Worm (Caenorhabditis elegans) whole organism, L4 larva: ENCODE measurements around the gene C01G6.4.

Experiments
- F10B5.3 ChIP-seq: sonication (generic microtip); optimal IDR thresholded peaks from 2 replicates; lab custom pipeline; 2016; ENCODE audit warnings: mild to moderate bottlenecking, missing genetic modification characterization, missing compliant biosample characterization
- F37D6.2 ChIP-seq: sonication (generic microtip); optimal IDR thresholded peaks from 2 replicates; lab custom pipeline; 2016; ENCODE audit warnings: mild to moderate bottlenecking, missing genetic modification characterization, missing compliant biosample characterization
- F44E2.7 ChIP-seq: fragments of 200-800 bp; sonication (Bioruptor generic); IDR thresholded peaks from 2 replicates; pipeline ENCODE4 v2.1.2; 2022; ENCODE audit warnings: missing genetic modification characterization, missing compliant biosample characterization
- T26A8.4 ChIP-seq: fragments of 200-800 bp; sonication (Bioruptor generic); IDR thresholded peaks from 2 replicates; pipeline ENCODE4 v1.3.6; 2022; ENCODE audit warnings: missing genetic modification characterization, missing compliant biosample characterization
- Y48G9A.11 ChIP-seq: fragments of 200-800 bp; sonication (Bioruptor generic); IDR thresholded peaks from 2 replicates; pipeline ENCODE4 v1.3.6; 2022; ENCODE audit warnings: missing genetic modification reagents, missing genetic modification characterization, missing compliant biosample characterization
- Y75B8A.6 ChIP-seq: fragments of 200-800 bp; sonication (Bioruptor generic); IDR thresholded peaks from 2 replicates; pipeline ENCODE4 v1.3.6; 2022; ENCODE audit warnings: missing genetic modification reagents, missing genetic modification characterization, missing compliant biosample characterization
- aha-1 ChIP-seq: fragments of 150-350 bp; peaks from one replicate; lab custom pipeline; 2014; ENCODE audit warnings: missing biosample characterization, missing genetic modification characterization
- ceh-32 ChIP-seq: sonication (generic microtip); optimal IDR thresholded peaks from 2 replicates; lab custom pipeline; 2016; ENCODE audit warnings: mild to moderate bottlenecking, missing genetic modification characterization, missing compliant biosample characterization; ENCODE audit not compliant: poor library complexity
- ceh-62 ChIP-seq: sonication (generic microtip); optimal IDR thresholded peaks from 2 replicates; lab custom pipeline; 2017; ENCODE audit warnings: missing biosample characterization, missing genetic modification characterization
- ceh-82 ChIP-seq: sonication (generic microtip); optimal IDR thresholded peaks from 2 replicates; lab custom pipeline; 2017; ENCODE audit warnings: missing biosample characterization, missing genetic modification characterization
- ces-1 ChIP-seq: fragments of 150-350 bp; sonication (generic microtip); optimal IDR thresholded peaks from 4 replicates; lab custom pipeline; 2014; ENCODE audit warnings: missing biosample characterization, missing genetic modification reagents, missing genetic modification characterization
- ctbp-1 ChIP-seq: fragments of 200-800 bp; sonication (Bioruptor generic); IDR thresholded peaks from 2 replicates; pipeline ENCODE4 v1.3.6; 2022; ENCODE audit warnings: missing genetic modification reagents, missing genetic modification characterization, missing compliant biosample characterization
- dmd-6 ChIP-seq: fragments of 200-800 bp; sonication (Bioruptor generic); IDR thresholded peaks from 2 replicates; pipeline ENCODE4 v1.3.6; 2022; ENCODE audit warnings: missing genetic modification reagents, missing genetic modification characterization, missing compliant biosample characterization
- dmd-8 ChIP-seq: fragments of 200-800 bp; sonication (Bioruptor generic); IDR thresholded peaks from 2 replicates; pipeline ENCODE4 v1.3.6; 2022; ENCODE audit warnings: missing genetic modification characterization, missing compliant biosample characterization
- dpl-1 ChIP-seq: fragments of 150-350 bp; optimal IDR thresholded peaks from 2 replicates; lab custom pipeline; 2014; ENCODE audit warnings: missing biosample characterization, missing genetic modification reagents, missing genetic modification characterization
- duxl-1 ChIP-seq: sonication (generic microtip); optimal IDR thresholded peaks from 2 replicates; lab custom pipeline; 2016; ENCODE audit warnings: mild to moderate bottlenecking, missing genetic modification characterization, moderate library complexity, missing compliant biosample characterization; ENCODE audit not compliant: poor library complexity
- fkh-10 ChIP-seq: fragments of 150-350 bp; optimal IDR thresholded peaks from 2 replicates; lab custom pipeline; 2014; ENCODE audit warnings: missing biosample characterization, missing genetic modification reagents, missing genetic modification characterization
- gei-8 ChIP-seq: fragments of 200-800 bp; sonication (Bioruptor generic); optimal IDR thresholded peaks from 2 replicates; lab custom pipeline; 2018; ENCODE audit warnings: mild to moderate bottlenecking, missing genetic modification characterization, missing compliant biosample characterization
- hlh-30 ChIP-seq: sonication (generic microtip); optimal IDR thresholded peaks from 2 replicates; lab custom pipeline; 2017; ENCODE audit warnings: antibody characterized with exemption, mild to moderate bottlenecking, missing genetic modification characterization, missing compliant biosample characterization; ENCODE audit not compliant: insufficient read depth
- lsy-2 ChIP-seq, 2 experiments: fragments of 150-350 bp in 1 of 2; sonication (generic microtip) in 1 of 2; optimal IDR thresholded peaks; 2 replicates each; lab custom pipeline; 2014 to 2017; ENCODE audit warnings: missing biosample characterization in 2 of 2, missing genetic modification characterization in 2 of 2
- mep-1 ChIP-seq: fragments of 150-350 bp; sonication (generic microtip); optimal IDR thresholded peaks from 3 replicates; lab custom pipeline; 2014; ENCODE audit warnings: missing biosample characterization, missing genetic modification characterization
- mes-2 ChIP-seq: sonication (generic microtip); optimal IDR thresholded peaks from 2 replicates; lab custom pipeline; 2016; ENCODE audit warnings: missing genotype, mild to moderate bottlenecking, missing genetic modification characterization, missing compliant biosample characterization; ENCODE audit not compliant: poor library complexity, severe bottlenecking
- mxl-3 ChIP-seq: fragments of 200-800 bp; sonication (Bioruptor generic); optimal IDR thresholded peaks from 2 replicates; lab custom pipeline; 2018; ENCODE audit warnings: mild to moderate bottlenecking, missing genetic modification characterization, missing compliant biosample characterization
- nhr-102 ChIP-seq: sonication (generic microtip); optimal IDR thresholded peaks from 2 replicates; lab custom pipeline; 2016; ENCODE audit warnings: mild to moderate bottlenecking, missing genetic modification characterization, moderate library complexity, missing compliant biosample characterization
- nhr-111 ChIP-seq: fragments of 200-800 bp; sonication (Bioruptor generic); optimal IDR thresholded peaks from 2 replicates; lab custom pipeline; 2018; ENCODE audit warnings: mild to moderate bottlenecking, missing genetic modification characterization, missing compliant biosample characterization
- nhr-237 ChIP-seq: sonication (generic microtip); optimal IDR thresholded peaks from 2 replicates; lab custom pipeline; 2017; ENCODE audit warnings: missing biosample characterization, missing genetic modification characterization
- nhr-28 ChIP-seq: fragments of 150-350 bp; optimal IDR thresholded peaks from 2 replicates; lab custom pipeline; 2014; ENCODE audit warnings: missing biosample characterization, missing genetic modification characterization
- php-3 ChIP-seq: fragments of 200-800 bp; sonication (Bioruptor generic); IDR thresholded peaks from 2 replicates; pipeline ENCODE4 v1.3.6; 2022; ENCODE audit warnings: missing genetic modification reagents, missing genetic modification characterization, missing compliant biosample characterization
- unc-62 ChIP-seq, 3 experiments: fragments of 150-350 bp in 1 of 3; sonication (generic microtip); optimal IDR thresholded peaks in 2 of 3; peaks in 1 of 3; 1 replicate in 1 of 3; 2 replicates in 2 of 3; lab custom pipeline; 2014 to 2017; ENCODE audit warnings: missing biosample characterization in 3 of 3, missing genetic modification characterization in 3 of 3, missing genetic modification reagents in 3 of 3, missing genotype in 1 of 3
- zag-1 ChIP-seq: fragments of 150-350 bp; optimal IDR thresholded peaks from 2 replicates; lab custom pipeline; 2014; ENCODE audit warnings: missing biosample characterization, missing genetic modification characterization
- zfp-3 ChIP-seq: fragments of 200-800 bp; sonication (Bioruptor generic); conservative IDR thresholded peaks from 2 replicates; pipeline ENCODE4 v1.3.6; 2022; ENCODE audit warnings: missing genetic modification reagents, missing genetic modification characterization, missing compliant biosample characterization
- zip-2 ChIP-seq: fragments of 150-350 bp; optimal IDR thresholded peaks from 2 replicates; lab custom pipeline; 2014; ENCODE audit warnings: missing biosample characterization, missing genetic modification characterization

C01G6.4 gene

ce11 chrII:9272942-9273341 lies at the start of gene C01G6.4:
Gene C01G6.4, minus strand, starts transcription at chrII:9273042.
- no peak for TF ChIP-seq mep-1 (tag; lab: Kevin White, UChicago)
- TF ChIP-seq aha-1 (tag; lab: Kevin White, UChicago), result peak; percentile 68
- no peak for TF ChIP-seq duxl-1 (tag; lab: Kevin White, UChicago)
- TF ChIP-seq ceh-62 (tag; lab: Kevin White, UChicago), result no peak
- no peak for TF ChIP-seq Y48G9A.11 (GFP tag; lab: Robert Waterston, UW)

DNA sequence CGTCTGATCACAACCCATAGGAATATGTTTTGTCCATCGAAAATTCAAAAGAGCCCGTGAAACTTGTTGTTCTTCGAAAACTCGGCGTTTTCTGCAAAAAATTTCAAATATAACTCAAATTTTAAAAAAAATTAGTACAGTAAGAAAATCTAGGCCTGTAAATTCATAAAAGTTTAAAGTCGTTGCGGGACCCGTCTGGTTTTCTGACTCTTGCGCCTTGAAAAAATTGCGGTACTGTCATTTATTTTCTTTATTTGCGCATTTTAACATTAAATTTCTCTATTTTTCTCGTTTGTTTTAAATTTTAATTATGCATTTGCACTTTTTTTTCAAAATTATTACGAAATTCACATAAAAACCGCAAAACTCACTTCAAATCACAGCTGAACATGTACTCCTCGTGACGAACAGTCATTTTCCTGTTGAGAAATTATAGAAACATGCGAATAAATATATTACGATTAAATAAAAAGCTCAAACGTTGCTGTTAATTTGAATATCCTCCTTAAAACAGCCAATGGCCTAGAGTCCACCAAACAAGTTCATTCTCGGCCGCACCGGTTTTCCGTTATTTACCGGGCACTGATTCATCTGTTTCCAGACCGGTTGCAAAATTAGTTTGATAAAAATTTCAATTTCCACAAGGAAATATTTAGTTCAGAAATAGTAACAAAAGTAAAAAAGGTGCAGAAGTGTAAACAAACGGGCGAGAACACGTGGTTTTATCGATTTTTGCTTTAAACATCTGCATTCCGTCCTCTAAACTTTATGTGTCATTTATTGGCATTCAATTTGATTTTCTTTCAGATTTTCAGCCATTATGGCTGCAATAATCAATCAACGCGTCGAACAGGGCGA lies 46.4 kb upstream of the C01G6.4 start, which contains the start of the genes csa-1 and wdfy-2:
Gene csa-1 (minus strand): TSS at position 669 of the 858 bp plus-strand sequence.
Gene wdfy-2 (plus strand): TSS at position 808 of the 858 bp plus-strand sequence.
- no peak for TF ChIP-seq gei-8 (GFP tag; lab: Kevin White, UChicago)
- TF ChIP-seq lsy-2 (tag; optimal IDR thresholded peaks at IDR 0.05; lab: Kevin White, UChicago), result peak in 1 of 2 experiments; percentile 23
- peak; percentile 26 for TF ChIP-seq mxl-3 (GFP tag; lab: Kevin White, UChicago)
- peak; percentile 74 for TF ChIP-seq aha-1 (tag; lab: Kevin White, UChicago)
- no peak for TF ChIP-seq Y75B8A.6 (GFP tag; lab: Robert Waterston, UW)
- peak; percentile 66 for TF ChIP-seq mes-2
- TF ChIP-seq dpl-1 (GFP tag; lab: Kevin White, UChicago), result peak; percentile 61

- TF ChIP-seq aha-1 (tag; lab: Kevin White, UChicago) (peak; percentile 85), F37D6.2 (no peak)
- TF ChIP-seq, all 104 proteins: peak for 1
Observed at ce11 chrII:9316801-9317200, 44.0 kb upstream of the C01G6.4 start.

- TF ChIP-seq unc-62 (GFP tag; optimal IDR thresholded peaks at IDR 0.05 in 1 of 2; lab: Kevin White, UChicago) (peak in 1 of 2 experiments; percentile 97), unc-62 (tag; optimal IDR thresholded peaks at IDR 0.05; lab: Kevin White, UChicago) (no peak), hlh-30 (tag; lab: Kevin White, UChicago) (peak; percentile 6), php-3 (GFP tag; lab: Robert Waterston, UW) (no peak)
Observed at ce11 chrII:9315692-9316091, 42.9 kb upstream of the C01G6.4 start.

DNA sequence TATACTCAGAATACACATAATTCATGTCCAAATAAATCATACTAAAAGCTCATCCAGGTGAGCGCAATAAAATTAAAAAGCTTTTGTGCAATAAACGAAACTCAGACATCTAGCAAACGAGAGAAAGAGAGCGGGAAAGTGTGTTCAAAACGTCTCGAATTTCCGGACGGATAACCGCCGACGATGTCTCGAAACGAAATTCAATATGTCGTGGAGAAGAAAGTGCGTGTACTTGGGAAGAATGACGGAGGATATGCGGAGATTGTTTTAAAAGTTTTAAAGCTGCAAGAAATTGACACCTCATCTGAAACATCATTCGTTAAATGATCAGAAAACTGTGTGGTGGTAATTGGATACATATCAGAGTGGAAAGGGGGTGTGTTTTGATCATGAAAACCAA lies 41.9 kb upstream of the C01G6.4 start:
- TF ChIP-seq aha-1 (tag; lab: Kevin White, UChicago), result peak; percentile 9
- no peak for TF ChIP-seq dmd-8
- TF ChIP-seq lsy-2 (tag; optimal IDR thresholded peaks at IDR 0.05; lab: Kevin White, UChicago), result no peak
- TF ChIP-seq, all 104 proteins: peak for 1

- TF ChIP-seq F10B5.3 (tag; lab: Kevin White, UChicago), result no peak
- TF ChIP-seq ceh-32 (tag; lab: Kevin White, UChicago), result no peak
- TF ChIP-seq ctbp-1 (GFP tag; lab: Robert Waterston, UW), result 0 out of 2 replicates have a peak, but pooled peaks have one; percentile 12
Observed at ce11 chrII:9313335-9313734, 40.5 kb upstream of the C01G6.4 start.

- peak; percentile 43; the same call in 1 of the 2 replicates for TF ChIP-seq ctbp-1 (GFP tag; lab: Robert Waterston, UW)
- no peak for TF ChIP-seq zip-2 (tag; lab: Kevin White, UChicago)
- TF ChIP-seq fkh-10 (GFP tag; lab: Kevin White, UChicago), result peak; percentile 89
- no peak for TF ChIP-seq nhr-237 (tag; lab: Kevin White, UChicago)
- TF ChIP-seq ces-1, result peak; percentile 40
Observed at ce11 chrII:9311702-9312101, 38.9 kb upstream of the C01G6.4 start.

DNA sequence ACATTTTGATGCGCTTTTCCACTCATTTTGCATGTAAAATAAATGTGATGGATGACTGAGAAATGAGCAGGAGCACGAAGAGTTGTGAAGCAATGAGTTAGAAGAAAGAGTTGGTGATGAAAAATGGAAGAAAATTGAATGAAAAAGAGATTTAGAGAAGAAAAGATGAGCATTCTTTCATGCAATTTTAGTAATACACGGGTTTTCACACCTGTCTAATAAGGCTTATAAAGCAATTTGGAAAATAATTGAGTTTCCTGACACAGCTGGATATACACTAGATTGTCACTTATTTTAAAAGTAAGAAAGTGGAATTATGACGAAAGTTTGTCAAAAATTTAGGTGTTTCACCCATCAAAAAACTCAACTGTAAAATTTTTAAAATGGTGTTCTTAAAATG lies 38.0 kb upstream of the C01G6.4 start:
- no peak for TF ChIP-seq dmd-6 (GFP tag; lab: Robert Waterston, UW)
- no peak for TF ChIP-seq zag-1 (tag; lab: Kevin White, UChicago)
- TF ChIP-seq hlh-30 (tag; lab: Kevin White, UChicago), result no peak
- no peak for TF ChIP-seq T26A8.4 (GFP tag; lab: Robert Waterston, UW)
- no peak for TF ChIP-seq nhr-102 (tag; lab: Kevin White, UChicago)
- TF ChIP-seq F44E2.7, result no peak
- no peak for TF ChIP-seq nhr-28 (tag; lab: Kevin White, UChicago)
- TF ChIP-seq ceh-82 (tag; lab: Kevin White, UChicago), result no peak
- no peak for TF ChIP-seq nhr-111 (GFP tag; lab: Kevin White, UChicago)
- no peak for TF ChIP-seq zfp-3 (GFP tag; lab: Robert Waterston, UW)
